Worm (Caenorhabditis elegans) whole organism, L3 larva: ENCODE measurements around the gene nspg-13.

Experiments
- R02D3.7 ChIP-seq: fragments of 150-350 bp; optimal IDR thresholded peaks from 2 replicates; lab custom pipeline; 2014; ENCODE audit warnings: missing biosample characterization, missing genetic modification characterization
- aly-2 ChIP-seq: fragments of 150-350 bp; optimal IDR thresholded peaks from 2 replicates; lab custom pipeline; 2014; ENCODE audit warnings: missing biosample characterization, missing genetic modification characterization
- ceh-16 ChIP-seq: sonication (generic microtip); optimal IDR thresholded peaks from 2 replicates; lab custom pipeline; 2017; ENCODE audit warnings: missing biosample characterization, missing genetic modification characterization
- ceh-28 ChIP-seq: fragments of 150-350 bp; optimal IDR thresholded peaks from 2 replicates; lab custom pipeline; 2014; ENCODE audit warnings: missing biosample characterization, missing genetic modification reagents, missing genetic modification characterization
- ceh-82 ChIP-seq: fragments of 150-350 bp; optimal IDR thresholded peaks from 2 replicates; lab custom pipeline; 2014; ENCODE audit warnings: missing biosample characterization, missing genetic modification characterization
- ceh-9 ChIP-seq: sonication (generic microtip); optimal IDR thresholded peaks from 2 replicates; lab custom pipeline; 2018; ENCODE audit warnings: missing biosample characterization, missing genetic modification characterization
- daf-12 ChIP-seq: fragments of 150-350 bp; optimal IDR thresholded peaks from 2 replicates; lab custom pipeline; 2014; ENCODE audit warnings: missing biosample characterization, missing genetic modification reagents, missing genetic modification characterization
- egl-27 ChIP-seq: sonication (generic microtip); optimal IDR thresholded peaks from 4 replicates; lab custom pipeline; 2017; ENCODE audit warnings: missing biosample characterization, missing genetic modification reagents, missing genetic modification characterization
- elt-2 ChIP-seq: sonication (generic microtip); optimal IDR thresholded peaks from 2 replicates; lab custom pipeline; 2016; ENCODE audit warnings: missing genetic modification reagents, mild to moderate bottlenecking, missing genetic modification characterization, missing compliant biosample characterization
- elt-3 ChIP-seq, 3 experiments: fragments of 150-350 bp in 1 of 3; sonication (generic microtip) in 2 of 3; optimal IDR thresholded peaks; 2 replicates in 2 of 3; 4 replicates in 1 of 3; lab custom pipeline; 2014 to 2017; ENCODE audit warnings: missing biosample characterization in 3 of 3, missing genetic modification characterization in 3 of 3
- fkh-10 ChIP-seq: sonication (generic microtip); optimal IDR thresholded peaks from 2 replicates; lab custom pipeline; 2017; ENCODE audit warnings: missing biosample characterization, missing genetic modification reagents, missing genetic modification characterization
- fkh-2 ChIP-seq: fragments of 150-350 bp; optimal IDR thresholded peaks from 2 replicates; lab custom pipeline; 2014; ENCODE audit warnings: missing biosample characterization, missing genetic modification reagents, missing genetic modification characterization
- fos-1 ChIP-seq: fragments of 150-350 bp; optimal IDR thresholded peaks from 2 replicates; lab custom pipeline; 2014; ENCODE audit warnings: missing biosample characterization, missing genetic modification characterization
- lin-15B ChIP-seq: fragments of 150-350 bp; optimal IDR thresholded peaks from 2 replicates; lab custom pipeline; 2014; ENCODE audit warnings: missing biosample characterization, missing genetic modification characterization
- lin-39 ChIP-seq: fragments of 150-350 bp; optimal IDR thresholded peaks from 2 replicates; lab custom pipeline; 2018; ENCODE audit warnings: missing biosample characterization, missing genetic modification reagents, missing genetic modification characterization
- lsy-12 ChIP-seq: sonication (generic microtip); optimal IDR thresholded peaks from 2 replicates; lab custom pipeline; 2016; ENCODE audit warnings: mild to moderate bottlenecking, missing genetic modification characterization, missing compliant biosample characterization
- mdl-1 ChIP-seq: fragments of 150-350 bp; optimal IDR thresholded peaks from 2 replicates; lab custom pipeline; 2014; ENCODE audit warnings: missing biosample characterization, missing genetic modification characterization
- nfya-1 ChIP-seq: sonication (generic microtip); optimal IDR thresholded peaks from 2 replicates; lab custom pipeline; 2017; ENCODE audit warnings: missing genetic modification characterization, mild to moderate bottlenecking, missing compliant biosample characterization, antibody characterized with exemption, moderate library complexity; ENCODE audit not compliant: insufficient read depth
- nhr-11 ChIP-seq: fragments of 150-350 bp; optimal IDR thresholded peaks from 2 replicates; lab custom pipeline; 2014; ENCODE audit warnings: missing biosample characterization, missing genetic modification characterization
- nhr-23 ChIP-seq: fragments of 150-350 bp; optimal IDR thresholded peaks from 2 replicates; lab custom pipeline; 2014; ENCODE audit warnings: missing biosample characterization, missing genetic modification reagents, missing genetic modification characterization
- nhr-25 ChIP-seq: sonication (generic microtip); optimal IDR thresholded peaks from 2 replicates; lab custom pipeline; 2017; ENCODE audit warnings: missing biosample characterization, missing genetic modification characterization
- pha-4 ChIP-seq: fragments of 150-350 bp; optimal IDR thresholded peaks from 2 replicates; lab custom pipeline; 2014; ENCODE audit warnings: missing biosample characterization, missing genetic modification reagents, missing genetic modification characterization
- pqm-1 ChIP-seq: fragments of 150-350 bp; optimal IDR thresholded peaks from 2 replicates; lab custom pipeline; 2017; ENCODE audit warnings: missing biosample characterization, missing genetic modification characterization, inconsistent platforms
- sea-2 ChIP-seq: fragments of 150-350 bp; sonication (generic microtip); optimal IDR thresholded peaks from 4 replicates; lab custom pipeline; 2014; ENCODE audit warnings: missing biosample characterization, missing genetic modification reagents, missing genetic modification characterization
- snpc-4 ChIP-seq: fragments of 150-350 bp; optimal IDR thresholded peaks from 2 replicates; lab custom pipeline; 2014; ENCODE audit warnings: missing biosample characterization, missing genetic modification characterization
- zag-1 ChIP-seq: fragments of 150-350 bp; optimal IDR thresholded peaks from 2 replicates; lab custom pipeline; 2014; ENCODE audit warnings: missing biosample characterization, missing genetic modification characterization
- ztf-11 ChIP-seq: fragments of 150-350 bp; optimal IDR thresholded peaks from 2 replicates; lab custom pipeline; 2014; ENCODE audit warnings: missing biosample characterization, missing genetic modification characterization
- ztf-4 ChIP-seq: fragments of 150-350 bp; optimal IDR thresholded peaks from 2 replicates; lab custom pipeline; 2014; ENCODE audit warnings: missing biosample characterization, missing genetic modification characterization

The nspg-13 gene

DNA sequence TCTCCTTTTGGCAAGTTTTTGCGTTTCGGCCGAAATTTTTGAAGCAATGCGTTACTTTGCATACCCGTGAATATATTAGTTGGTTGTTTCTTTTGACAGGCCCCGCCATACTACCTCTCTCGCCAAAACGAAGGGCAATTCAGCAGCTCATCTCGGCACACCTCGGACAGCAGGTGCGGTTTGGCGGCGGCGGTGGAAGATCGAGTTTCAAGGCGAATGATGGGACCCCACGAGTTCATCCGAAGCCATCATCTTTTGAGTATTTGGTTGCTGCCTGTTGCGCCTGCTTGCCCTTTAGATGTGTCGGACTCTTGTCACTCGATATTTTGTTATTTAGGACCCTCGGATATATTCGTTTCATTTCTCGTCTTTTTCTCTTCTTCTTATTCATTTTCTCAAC, 46.7 kb upstream of the nspg-13 start:
- TF ChIP-seq ztf-11 (tag; lab: Kevin White, UChicago): no peak

DNA sequence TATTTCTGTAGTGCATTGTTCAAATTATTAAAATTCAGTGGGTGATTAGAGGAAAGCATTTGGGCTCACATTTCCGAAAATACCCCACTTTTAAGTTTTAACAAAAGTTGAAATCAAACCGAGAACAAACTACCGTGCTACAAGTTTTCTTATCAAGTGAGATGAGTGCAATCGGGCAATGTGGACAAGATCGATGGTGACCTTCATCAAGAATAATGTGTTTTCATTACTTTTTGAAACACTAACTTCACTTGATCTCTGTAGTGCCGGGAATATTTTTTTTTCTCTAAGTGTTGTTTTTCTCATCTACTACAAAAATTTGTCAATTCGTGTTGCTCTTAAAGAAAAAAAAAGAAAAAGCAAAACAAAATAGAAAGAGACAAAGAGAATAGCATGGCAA, 46.2 kb upstream of the nspg-13 start:
- no peak for TF ChIP-seq daf-12 (tag; lab: Kevin White, UChicago)
- TF ChIP-seq nhr-23 (tag; lab: Kevin White, UChicago): peak; percentile 32
- no peak for TF ChIP-seq fos-1 (tag; lab: Kevin White, UChicago)
- peak; percentile 5 for TF ChIP-seq nhr-25 (tag; lab: Kevin White, UChicago)

DNA sequence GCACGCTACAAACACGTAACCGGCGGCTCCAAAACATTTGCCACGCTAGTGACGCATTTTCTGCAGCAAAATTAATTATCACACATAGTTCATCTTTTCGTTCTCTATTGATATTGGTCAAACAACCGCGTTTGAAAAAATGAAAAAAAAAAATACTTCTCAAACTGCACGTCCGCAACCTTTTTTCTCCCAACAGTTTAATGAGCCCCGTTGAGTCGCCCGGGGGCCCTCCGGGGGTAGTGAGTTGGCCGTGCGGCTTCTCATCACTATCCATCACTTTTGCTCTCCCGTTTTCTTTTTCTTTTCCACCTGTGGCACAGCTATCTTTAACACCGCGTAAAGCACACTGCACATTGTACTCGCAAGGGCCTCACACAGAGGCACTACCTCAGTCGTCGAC, 45.6 kb upstream of the nspg-13 start:
- TF ChIP-seq lin-39 (tag; lab: Kevin White, UChicago) (peak; percentile 57), nhr-11 (tag; lab: Kevin White, UChicago) (no peak), pqm-1 (tag; lab: Kevin White, UChicago) (no peak), elt-2 (tag; lab: Kevin White, UChicago) (peak; percentile 32), pha-4 (peak; percentile 17)

DNA sequence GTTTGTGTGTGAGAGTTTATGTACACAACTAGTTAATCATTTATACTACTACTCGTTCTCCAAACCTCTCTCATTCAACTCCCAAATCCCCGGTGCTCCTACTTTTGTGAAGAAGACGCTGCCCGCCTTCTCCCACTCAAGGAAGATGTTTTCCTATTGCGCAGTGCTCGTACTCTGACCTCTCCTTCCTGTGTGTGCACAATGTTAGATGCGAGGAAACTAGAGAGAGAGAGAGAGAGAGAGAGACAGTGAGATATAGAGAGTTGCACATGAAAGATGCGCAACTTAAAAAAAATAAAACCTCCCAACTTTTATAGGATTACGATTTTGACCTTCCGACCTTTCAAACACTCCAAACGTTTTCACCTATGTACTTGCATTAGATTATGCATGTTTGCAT, 44.5 kb upstream of the nspg-13 start:
- no peak for TF ChIP-seq snpc-4 (tag; lab: Kevin White, UChicago)
- no peak for TF ChIP-seq ztf-4 (tag; lab: Kevin White, UChicago)
- peak; percentile 30 for TF ChIP-seq nfya-1 (tag; lab: Kevin White, UChicago)
- no peak for TF ChIP-seq nhr-11 (tag; lab: Kevin White, UChicago)
- TF ChIP-seq aly-2 (tag; lab: Kevin White, UChicago): no peak
- peak; percentile 72 for TF ChIP-seq lin-39 (tag; lab: Kevin White, UChicago)
- no peak for TF ChIP-seq lin-15B
- no peak for TF ChIP-seq lsy-12 (tag; lab: Kevin White, UChicago)
- no peak for TF ChIP-seq nhr-23 (tag; lab: Kevin White, UChicago)
- TF ChIP-seq fkh-10: peak; percentile 13
- TF ChIP-seq nhr-25 (tag; lab: Kevin White, UChicago): no peak
- peak; percentile 52 for TF ChIP-seq pha-4

DNA sequence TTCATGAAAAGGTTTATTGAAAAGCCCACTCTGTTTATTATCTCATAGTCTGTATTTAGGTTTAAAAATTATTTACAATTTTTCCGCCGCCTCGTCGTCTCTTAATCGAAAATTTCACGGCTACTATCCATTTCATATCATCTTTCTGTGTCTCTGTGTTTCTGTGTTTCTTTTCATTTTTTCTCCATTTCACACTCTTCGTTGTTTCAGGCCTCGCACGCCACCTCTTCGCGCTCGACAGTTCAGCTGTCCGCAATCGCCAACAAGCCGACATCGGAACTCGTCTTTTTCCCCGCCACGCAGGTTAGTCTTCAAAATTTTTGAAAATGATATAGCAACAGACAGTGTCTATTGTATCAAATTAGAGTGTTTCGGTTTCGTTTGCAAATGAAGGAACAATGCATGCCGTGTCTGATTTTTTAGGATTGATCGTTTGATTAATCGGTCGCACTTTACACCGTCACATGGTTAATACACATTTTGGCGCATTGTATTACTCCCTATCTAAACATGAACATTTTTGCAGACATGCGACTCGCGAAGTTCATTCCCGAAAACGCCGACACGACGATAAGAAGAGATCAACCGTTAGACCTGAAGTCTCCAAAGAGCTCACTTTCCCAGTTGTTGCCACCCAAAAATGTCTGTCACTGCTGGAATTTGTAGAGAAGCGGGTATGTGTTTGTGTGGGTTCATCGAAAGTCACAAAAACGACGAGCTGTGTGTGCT, 43.9 kb upstream of the nspg-13 start:
- no peak for TF ChIP-seq egl-27 (tag; lab: Kevin White, UChicago)
- peak; percentile 66 for TF ChIP-seq elt-2 (tag; lab: Kevin White, UChicago)

DNA sequence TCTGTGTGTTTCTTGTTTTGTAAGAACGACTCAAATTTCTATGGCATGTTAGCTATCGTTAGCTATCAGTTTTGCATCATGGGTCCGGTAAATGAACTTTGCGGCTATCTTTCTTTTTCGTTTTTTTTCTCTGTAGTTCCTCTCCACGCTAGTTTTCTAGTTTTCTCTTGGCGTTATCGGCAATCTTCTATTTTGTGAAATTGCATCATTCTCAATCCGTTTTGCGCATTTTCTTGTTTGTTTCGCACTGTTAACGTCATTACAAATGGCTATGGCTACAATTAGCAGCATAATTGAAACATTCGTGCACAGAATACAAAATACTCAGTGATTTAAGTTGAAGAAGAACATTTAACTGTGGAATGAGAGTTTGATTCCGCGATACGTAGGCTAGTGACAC, 42.0 kb upstream of the nspg-13 start:
- no peak for TF ChIP-seq fkh-2 (tag; lab: Kevin White, UChicago)
- TF ChIP-seq lsy-12 (tag; lab: Kevin White, UChicago): no peak
- TF ChIP-seq ztf-4 (tag; lab: Kevin White, UChicago): no peak
- no peak for TF ChIP-seq egl-27 (tag; lab: Kevin White, UChicago)
- TF ChIP-seq ceh-16 (tag; lab: Kevin White, UChicago): no peak
- TF ChIP-seq pqm-1 (tag; lab: Kevin White, UChicago): no peak
- TF ChIP-seq pha-4: no peak
- no peak for TF ChIP-seq elt-2 (tag; lab: Kevin White, UChicago)
- TF ChIP-seq ceh-28 (tag; lab: Kevin White, UChicago): no peak
- no peak for TF ChIP-seq nhr-25 (tag; lab: Kevin White, UChicago)
- no peak for TF ChIP-seq daf-12 (tag; lab: Kevin White, UChicago)
- no peak for TF ChIP-seq elt-3 (tag; optimal IDR thresholded peaks at IDR 0.05; lab: Kevin White, UChicago)
- no peak for TF ChIP-seq ztf-11 (tag; lab: Kevin White, UChicago)
- TF ChIP-seq sea-2 (GFP tag; lab: Kevin White, UChicago): no peak
- no peak for TF ChIP-seq nhr-11 (tag; lab: Kevin White, UChicago)
- no peak for TF ChIP-seq ceh-82 (tag; lab: Kevin White, UChicago)
- no peak for TF ChIP-seq mdl-1 (tag; lab: Kevin White, UChicago)
- no peak for TF ChIP-seq ceh-9 (tag; lab: Kevin White, UChicago)
- TF ChIP-seq zag-1 (tag; lab: Kevin White, UChicago): no peak
- no peak for TF ChIP-seq R02D3.7
